Worm (Caenorhabditis elegans) whole organism, young adult: ENCODE data around the gene Y41D4A.6.

Experiments used
- T26A5.8 ChIP-seq: sonication (generic microtip); optimal IDR thresholded peaks from 2 replicates; lab custom pipeline; 2016; ENCODE audit warnings: missing genetic modification characterization, missing compliant biosample characterization
- Y53F4B.3 ChIP-seq: fragments of 200-800 bp; sonication (Bioruptor generic); IDR thresholded peaks from 2 replicates; pipeline ENCODE4 v1.3.6; 2022; ENCODE audit warnings: missing genetic modification reagents, missing genetic modification characterization, missing compliant biosample characterization
- ZK185.1 ChIP-seq: sonication (generic microtip); optimal IDR thresholded peaks from 2 replicates; lab custom pipeline; 2016; ENCODE audit warnings: mild to moderate bottlenecking, missing genetic modification characterization, missing compliant biosample characterization; ENCODE audit not compliant: poor library complexity, severe bottlenecking
- attf-3 ChIP-seq: fragments of 200-800 bp; sonication (Bioruptor generic); conservative IDR thresholded peaks from 2 replicates; pipeline ENCODE4 v1.3.6; 2022; ENCODE audit warnings: missing genetic modification reagents, missing genetic modification characterization, missing compliant biosample characterization
- attf-6 ChIP-seq: fragments of 200-800 bp; sonication (Bioruptor generic); IDR thresholded peaks from 2 replicates; pipeline ENCODE4 v1.3.6; 2022; ENCODE audit warnings: missing genetic modification reagents, missing genetic modification characterization, missing compliant biosample characterization
- dpl-1 ChIP-seq: fragments of 150-350 bp; optimal IDR thresholded peaks from 2 replicates; lab custom pipeline; 2014; ENCODE audit warnings: missing biosample characterization, missing genetic modification reagents, missing genetic modification characterization
- ets-4 ChIP-seq: fragments of 200-800 bp; sonication (Bioruptor generic); optimal IDR thresholded peaks from 2 replicates; lab custom pipeline; 2018; ENCODE audit warnings: mild to moderate bottlenecking, missing genetic modification characterization, missing compliant biosample characterization
- madf-3 ChIP-seq: fragments of 200-800 bp; sonication (Bioruptor generic); IDR thresholded peaks from 2 replicates; pipeline ENCODE4 v1.3.6; 2022; ENCODE audit warnings: missing genetic modification reagents, missing genetic modification characterization, missing compliant biosample characterization
- pha-4 ChIP-seq: fragments of 150-350 bp; sonication (generic microtip); optimal IDR thresholded peaks from 2 replicates; lab custom pipeline; 2014; ENCODE audit warnings: missing biosample characterization, missing genetic modification reagents, missing genetic modification characterization
- unc-62 ChIP-seq: fragments of 150-350 bp; optimal IDR thresholded peaks from 2 replicates; lab custom pipeline; 2014; ENCODE audit warnings: missing biosample characterization, missing genetic modification reagents, missing genetic modification characterization
- ztf-18 ChIP-seq: sonication (generic microtip); optimal IDR thresholded peaks from 2 replicates; lab custom pipeline; 2016; ENCODE audit warnings: missing genotype, mild to moderate bottlenecking, missing genetic modification characterization, missing compliant biosample characterization

- TF ChIP-seq attf-6 (GFP tag; lab: Robert Waterston, UW) (no peak), madf-3 (GFP tag; lab: Robert Waterston, UW) (no peak), unc-62 (GFP tag; lab: Kevin White, UChicago) (no peak), pha-4 (tag; lab: Kevin White, UChicago) (no peak), attf-3 (no peak), Y53F4B.3 (GFP tag; lab: Robert Waterston, UW) (no peak), ZK185.1 (tag; lab: Kevin White, UChicago) (no peak), ztf-18 (tag; lab: Kevin White, UChicago) (no peak), dpl-1 (GFP tag; lab: Kevin White, UChicago) (no peak), ets-4 (GFP tag; lab: Kevin White, UChicago) (no peak), T26A5.8 (tag; lab: Kevin White, UChicago) (no peak)
Measured at ce11 chrIV:1709002-1709401, 36.3 kb downstream of the Y41D4A.6 start.
